Worm (Caenorhabditis elegans) whole organism, L2 larva: ENCODE measurements around the gene kbp-1.

Experiments used
- C34F6.9 ChIP-seq: fragments of 150-350 bp; optimal IDR thresholded peaks from 2 replicates; lab custom pipeline; 2014; ENCODE audit warnings: missing biosample characterization, missing genetic modification characterization
- aly-2 ChIP-seq: fragments of 150-350 bp; optimal IDR thresholded peaks from 2 replicates; lab custom pipeline; 2014; ENCODE audit warnings: missing biosample characterization, missing genetic modification characterization
- blmp-1 ChIP-seq: sonication (generic microtip); optimal IDR thresholded peaks from 2 replicates; lab custom pipeline; 2017; ENCODE audit warnings: missing genetic modification characterization, mild to moderate bottlenecking, missing compliant biosample characterization, antibody characterized with exemption, moderate library complexity; ENCODE audit not compliant: insufficient read depth
- ceh-16 ChIP-seq: fragments of 150-350 bp; optimal IDR thresholded peaks from 2 replicates; lab custom pipeline; 2014; ENCODE audit warnings: missing biosample characterization, missing genetic modification characterization
- ceh-82 ChIP-seq: fragments of 150-350 bp; optimal IDR thresholded peaks from 2 replicates; lab custom pipeline; 2014; ENCODE audit warnings: missing biosample characterization, missing genetic modification characterization
- dmd-4 ChIP-seq: sonication (generic microtip); optimal IDR thresholded peaks from 2 replicates; lab custom pipeline; 2017; ENCODE audit warnings: missing biosample characterization, missing genetic modification characterization
- fos-1 ChIP-seq: fragments of 150-350 bp; optimal IDR thresholded peaks from 2 replicates; lab custom pipeline; 2014; ENCODE audit warnings: missing biosample characterization, missing genetic modification characterization
- nhr-10 ChIP-seq: sonication (generic microtip); optimal IDR thresholded peaks from 2 replicates; lab custom pipeline; 2017; ENCODE audit warnings: missing biosample characterization, missing genetic modification characterization
- nhr-77 ChIP-seq: fragments of 150-350 bp; optimal IDR thresholded peaks from 2 replicates; lab custom pipeline; 2014; ENCODE audit warnings: missing biosample characterization, missing genetic modification characterization
- unc-55 ChIP-seq: fragments of 150-350 bp; sonication (generic microtip); optimal IDR thresholded peaks from 3 replicates; lab custom pipeline; 2014; ENCODE audit warnings: missing biosample characterization, missing genetic modification reagents, missing genetic modification characterization
- ztf-4 ChIP-seq: fragments of 150-350 bp; optimal IDR thresholded peaks from 2 replicates; lab custom pipeline; 2014; ENCODE audit warnings: missing biosample characterization, missing genetic modification characterization

DNA sequence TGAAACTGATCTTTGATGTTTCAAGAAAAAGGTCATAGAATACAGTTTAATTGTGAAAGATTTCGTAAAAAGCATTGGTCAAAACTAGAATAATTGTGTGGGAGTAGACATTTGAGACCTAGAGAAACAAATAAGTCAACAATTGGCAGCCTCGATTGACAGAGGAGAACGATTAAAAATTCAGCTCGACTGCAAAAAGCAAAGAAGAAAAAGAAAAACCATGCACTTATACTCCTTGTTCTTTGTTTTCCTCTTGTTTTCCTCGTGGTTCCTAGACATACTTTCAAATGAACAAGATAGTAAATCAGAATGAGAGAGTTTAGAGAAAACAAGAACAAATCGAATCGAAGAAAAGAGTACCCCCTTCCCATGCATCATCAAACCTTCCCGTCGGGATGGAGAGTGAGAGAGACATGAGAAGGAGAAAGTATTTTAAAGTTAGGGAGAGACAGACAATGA, 12.0 kb upstream of the kbp-1 start:
- TF ChIP-seq nhr-77: no peak
- peak; percentile 54 for TF ChIP-seq C34F6.9
- no peak for TF ChIP-seq ztf-4 (tag; lab: Kevin White, UChicago)
- no peak for TF ChIP-seq ceh-16
- peak; percentile 93 for TF ChIP-seq fos-1 (tag; lab: Kevin White, UChicago)
- no peak for TF ChIP-seq aly-2 (tag; lab: Kevin White, UChicago)
- TF ChIP-seq nhr-10: no peak
- no peak for TF ChIP-seq dmd-4
- peak; percentile 64 for TF ChIP-seq blmp-1
- no peak for TF ChIP-seq unc-55 (GFP tag; lab: Kevin White, UChicago)
- TF ChIP-seq ceh-82 (tag; lab: Kevin White, UChicago): no peak
